Worm (Caenorhabditis elegans) whole organism, late embryonic: ENCODE results near the gene Y66A7A.9.

Experiments used
- C08G9.2 ChIP-seq: sonication (generic microtip); optimal IDR thresholded peaks from 2 replicates; lab custom pipeline; 2016; ENCODE audit warnings: mild to moderate bottlenecking, missing genetic modification characterization, moderate library complexity, missing compliant biosample characterization
- F13H6.1 ChIP-seq: sonication (generic microtip); optimal IDR thresholded peaks from 2 replicates; lab custom pipeline; 2016; ENCODE audit warnings: missing genetic modification characterization, missing compliant biosample characterization
- T23F11.4 ChIP-seq: fragments of 200-800 bp; sonication (Bioruptor generic); optimal IDR thresholded peaks from 2 replicates; lab custom pipeline; 2018; ENCODE audit warnings: mild to moderate bottlenecking, missing genetic modification characterization, missing compliant biosample characterization
- ceh-2 ChIP-seq: sonication (generic microtip); optimal IDR thresholded peaks from 2 replicates; lab custom pipeline; 2016; ENCODE audit warnings: missing genotype, missing genetic modification characterization, missing compliant biosample characterization
- ceh-31 ChIP-seq: sonication (generic microtip); optimal IDR thresholded peaks from 2 replicates; lab custom pipeline; 2016; ENCODE audit warnings: missing genetic modification characterization, missing compliant biosample characterization
- ceh-48 ChIP-seq: sonication (generic microtip); optimal IDR thresholded peaks from 2 replicates; lab custom pipeline; 2016; ENCODE audit warnings: missing genetic modification characterization, inconsistent platforms, missing compliant biosample characterization
- ceh-6 ChIP-seq: fragments of 200-800 bp; sonication (Bioruptor generic); optimal IDR thresholded peaks from 2 replicates; lab custom pipeline; 2018; ENCODE audit warnings: mild to moderate bottlenecking, missing genetic modification characterization, missing compliant biosample characterization
- che-1 ChIP-seq: sonication (generic microtip); optimal IDR thresholded peaks from 2 replicates; lab custom pipeline; 2016; ENCODE audit warnings: mild to moderate bottlenecking, missing genetic modification characterization, missing compliant biosample characterization
- dmd-4 ChIP-seq: sonication (generic microtip); optimal IDR thresholded peaks from 2 replicates; lab custom pipeline; 2016; ENCODE audit warnings: borderline replicate concordance, missing genetic modification characterization, missing compliant biosample characterization
- elt-2 ChIP-seq: sonication (generic microtip); optimal IDR thresholded peaks from 2 replicates; lab custom pipeline; 2016; ENCODE audit warnings: missing genetic modification reagents, missing genetic modification characterization, missing compliant biosample characterization
- elt-4 ChIP-seq: sonication (generic microtip); optimal IDR thresholded peaks from 2 replicates; lab custom pipeline; 2016; ENCODE audit warnings: missing genetic modification characterization, missing compliant biosample characterization
- ets-4 ChIP-seq: sonication (generic microtip); optimal IDR thresholded peaks from 2 replicates; lab custom pipeline; 2016; ENCODE audit warnings: missing genetic modification characterization, missing compliant biosample characterization
- fax-1 ChIP-seq: sonication (generic microtip); optimal IDR thresholded peaks from 2 replicates; lab custom pipeline; 2016; ENCODE audit warnings: missing genotype, missing genetic modification characterization, missing compliant biosample characterization
- hlh-13 ChIP-seq: fragments of 200-800 bp; sonication (Bioruptor generic); optimal IDR thresholded peaks from 2 replicates; lab custom pipeline; 2018; ENCODE audit warnings: mild to moderate bottlenecking, missing genetic modification characterization, missing compliant biosample characterization
- lin-11 ChIP-seq: fragments of 200-800 bp; sonication (Bioruptor generic); optimal IDR thresholded peaks from 2 replicates; lab custom pipeline; 2018; ENCODE audit warnings: mild to moderate bottlenecking, missing genetic modification characterization, missing compliant biosample characterization
- madf-2 ChIP-seq: sonication (generic microtip); optimal IDR thresholded peaks from 2 replicates; lab custom pipeline; 2017; ENCODE audit warnings: missing genetic modification characterization, missing compliant biosample characterization
- nfya-1 ChIP-seq: sonication (generic microtip); optimal IDR thresholded peaks from 2 replicates; lab custom pipeline; 2017; ENCODE audit warnings: missing genetic modification characterization, mild to moderate bottlenecking, missing compliant biosample characterization, antibody characterized with exemption, moderate library complexity
- nhr-11 ChIP-seq: fragments of 150-350 bp; optimal IDR thresholded peaks from 2 replicates; lab custom pipeline; 2014; ENCODE audit warnings: missing biosample characterization, missing genetic modification characterization
- nhr-232 ChIP-seq: sonication (generic microtip); optimal IDR thresholded peaks from 2 replicates; lab custom pipeline; 2016; ENCODE audit warnings: missing genetic modification characterization, missing compliant biosample characterization
- npax-4 ChIP-seq: sonication (generic microtip); optimal IDR thresholded peaks from 2 replicates; lab custom pipeline; 2016; ENCODE audit warnings: missing genetic modification characterization, missing compliant biosample characterization
- pag-3 ChIP-seq: sonication (generic microtip); optimal IDR thresholded peaks from 2 replicates; lab custom pipeline; 2016; ENCODE audit warnings: missing compliant biosample characterization, missing genetic modification characterization, borderline replicate concordance
- pax-1 ChIP-seq: fragments of 150-350 bp; optimal IDR thresholded peaks from 2 replicates; lab custom pipeline; 2014; ENCODE audit warnings: missing biosample characterization, missing genetic modification characterization
- pha-2 ChIP-seq: sonication (generic microtip); optimal IDR thresholded peaks from 2 replicates; lab custom pipeline; 2017; ENCODE audit warnings: mild to moderate bottlenecking, missing genetic modification characterization, missing compliant biosample characterization
- ref-2 ChIP-seq: sonication (generic microtip); optimal IDR thresholded peaks from 2 replicates; lab custom pipeline; 2016; ENCODE audit warnings: missing genetic modification characterization, missing compliant biosample characterization
- syd-9 ChIP-seq: sonication (generic microtip); optimal IDR thresholded peaks from 2 replicates; lab custom pipeline; 2016; ENCODE audit warnings: mild to moderate bottlenecking, missing genetic modification characterization, moderate library complexity, missing compliant biosample characterization
- tbx-2 ChIP-seq: sonication (generic microtip); optimal IDR thresholded peaks from 2 replicates; lab custom pipeline; 2016; ENCODE audit warnings: missing genetic modification characterization, missing compliant biosample characterization
- tbx-7 ChIP-seq: sonication (generic microtip); optimal IDR thresholded peaks from 2 replicates; lab custom pipeline; 2016; ENCODE audit warnings: missing genotype, missing genetic modification characterization, missing compliant biosample characterization
- ttx-3 ChIP-seq: sonication (generic microtip); optimal IDR thresholded peaks from 2 replicates; lab custom pipeline; 2016; ENCODE audit warnings: missing genetic modification reagents, missing genetic modification characterization, missing compliant biosample characterization
- unc-3 ChIP-seq, 2 experiments: fragments of 200-800 bp in 1 of 2; sonication (Bioruptor generic) in 1 of 2; sonication (generic microtip) in 1 of 2; conservative IDR thresholded peaks in 1 of 2; optimal IDR thresholded peaks in 1 of 2; 2 replicates each; pipeline versions ENCODE4 v1.3.6 to Lab custom; 2016 to 2022; ENCODE audit warnings: missing compliant biosample characterization in 2 of 2, missing genetic modification characterization in 2 of 2, missing genetic modification reagents in 1 of 2
- ztf-16 ChIP-seq: sonication (generic microtip); optimal IDR thresholded peaks from 2 replicates; lab custom pipeline; 2017; ENCODE audit warnings: missing genetic modification characterization, missing compliant biosample characterization

The Y66A7A.9 gene

ce11 chrIII:11624838-11625292 lies 12.6 kb upstream of the Y66A7A.9 start, which contains the start of gene gly-8:
TSS of gene gly-8 (plus strand) at chrIII:11625242.
- TF ChIP-seq nhr-11 (tag; lab: Kevin White, UChicago), result no peak
- TF ChIP-seq tbx-7 (tag; lab: Kevin White, UChicago), result no peak
- no peak for TF ChIP-seq pag-3
- no peak for TF ChIP-seq ceh-6 (GFP tag; lab: Kevin White, UChicago)
- TF ChIP-seq, all 69 proteins: peak for 0

- TF ChIP-seq tbx-2, result no peak
- TF ChIP-seq pha-2, result no peak
- TF ChIP-seq pag-3, result no peak
- TF ChIP-seq ttx-3 (tag; lab: Kevin White, UChicago), result no peak
- TF ChIP-seq ref-2 (tag; lab: Kevin White, UChicago), result no peak
- no peak for TF ChIP-seq T23F11.4
- no peak for TF ChIP-seq tbx-7 (tag; lab: Kevin White, UChicago)
- no peak for TF ChIP-seq che-1 (tag; lab: Kevin White, UChicago)
- no peak for TF ChIP-seq ceh-31 (tag; lab: Kevin White, UChicago)
- no peak for TF ChIP-seq dmd-4 (tag; lab: Kevin White, UChicago)
- TF ChIP-seq nhr-232 (tag; lab: Kevin White, UChicago), result no peak
- TF ChIP-seq ceh-2 (tag; lab: Kevin White, UChicago), result no peak
- no peak for TF ChIP-seq ceh-6 (GFP tag; lab: Kevin White, UChicago)
- TF ChIP-seq nfya-1 (tag; lab: Kevin White, UChicago), result no peak
- TF ChIP-seq ets-4 (tag; lab: Kevin White, UChicago), result no peak
Measured at ce11 chrIII:11616446-11616845, 4.2 kb upstream of the Y66A7A.9 start, which contains the start of gene ceh-91. TSS of gene ceh-91 (plus strand) at chrIII:11616746.

DNA sequence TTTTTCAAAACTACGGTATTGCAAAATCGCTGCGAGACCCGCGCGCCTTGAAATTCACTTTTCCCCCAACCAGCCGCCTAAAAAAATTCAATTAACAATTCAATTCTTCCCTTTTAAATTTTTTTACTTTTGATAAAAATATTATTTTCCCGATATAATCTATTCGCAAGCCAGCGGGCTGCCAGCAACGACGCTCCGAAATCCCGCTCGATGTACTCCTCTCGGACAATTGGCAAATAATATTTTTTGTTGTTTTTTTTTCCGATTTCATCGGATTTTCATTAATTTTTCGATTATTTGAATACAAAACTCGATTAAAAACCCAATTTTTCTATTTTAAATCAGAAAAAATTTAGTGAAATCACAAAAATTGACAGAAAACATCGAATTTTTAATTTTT lies 3.5 kb upstream of the Y66A7A.9 start:
- TF ChIP-seq unc-3 (GFP tag; conservative IDR thresholded peaks at IDR 0.05; lab: Robert Waterston, UW) (no peak), unc-3 (tag; optimal IDR thresholded peaks at IDR 0.05; lab: Kevin White, UChicago) (no peak), npax-4 (no peak), ztf-16 (tag; lab: Kevin White, UChicago) (no peak), elt-2 (no peak), pag-3 (no peak), ceh-6 (GFP tag; lab: Kevin White, UChicago) (no peak), pax-1 (tag; lab: Kevin White, UChicago) (no peak)

- TF ChIP-seq fax-1 (tag; lab: Kevin White, UChicago), result no peak
- peak; percentile 97 for TF ChIP-seq ceh-48 (tag; lab: Kevin White, UChicago)
Measured at ce11 chrIII:11614874-11615273, 2.6 kb upstream of the Y66A7A.9 start.

DNA sequence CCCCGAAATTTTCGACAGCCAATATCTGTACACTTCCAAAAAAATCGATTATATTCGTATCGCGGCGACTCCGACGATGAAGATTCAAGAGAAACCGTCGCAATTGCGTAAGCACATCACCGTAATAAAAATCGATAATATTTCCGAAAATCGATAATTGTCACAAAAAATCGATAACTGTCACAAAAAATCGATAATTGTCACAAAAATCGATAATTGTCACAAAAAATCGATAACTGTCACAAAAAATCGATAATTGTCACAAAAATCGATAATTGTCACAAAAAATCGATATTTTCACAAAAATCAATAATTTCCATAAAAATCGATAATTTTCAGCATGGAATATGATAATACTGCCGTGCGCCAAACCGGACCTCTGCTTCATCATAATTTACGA lies 2.1 kb upstream of the Y66A7A.9 start:
- TF ChIP-seq ceh-48 (tag; lab: Kevin White, UChicago), result peak; percentile 73

DNA sequence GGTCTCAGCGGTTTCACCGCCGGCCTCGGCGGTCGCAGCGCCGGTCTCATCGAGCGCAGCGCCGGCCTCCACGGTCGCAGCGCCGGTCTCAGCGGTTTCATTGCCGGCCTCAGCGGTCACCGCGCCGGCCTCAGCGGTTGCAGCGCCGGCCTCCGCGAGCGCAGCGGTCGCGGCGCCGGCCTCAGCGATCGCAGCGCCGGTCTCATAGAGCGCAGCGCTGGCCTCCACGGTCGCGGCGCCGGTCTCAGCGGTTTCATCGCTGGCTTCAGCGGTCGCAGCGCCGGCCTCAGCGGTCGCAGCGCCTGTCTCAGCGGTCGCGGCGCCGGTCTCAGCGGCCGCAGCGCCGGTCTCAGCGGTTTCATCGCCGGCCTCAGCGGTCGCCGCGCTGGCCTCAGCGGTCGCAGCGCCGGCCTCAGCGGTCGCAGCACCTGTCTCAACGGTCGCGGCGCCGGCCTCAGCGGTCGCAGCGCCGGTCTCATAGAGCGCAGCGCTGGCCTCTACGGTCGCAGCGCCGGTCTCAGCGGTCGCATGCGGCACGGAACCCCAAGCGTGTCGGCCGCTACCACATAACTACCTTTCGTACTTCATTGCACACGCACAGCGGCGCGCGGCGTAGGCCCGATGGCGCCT lies 538 bp downstream of the Y66A7A.9 start:
- no peak for TF ChIP-seq hlh-13 (GFP tag; lab: Kevin White, UChicago)
- no peak for TF ChIP-seq syd-9 (tag; lab: Kevin White, UChicago)
- TF ChIP-seq elt-4, result peak; percentile 73
- TF ChIP-seq, all 69 proteins: peak for 1

ce11 chrIII:11609568-11609967 lies 2.7 kb downstream of the Y66A7A.9 start, which contains the start of gene Y66D12A.30:
TSS of gene Y66D12A.30 (plus strand) at chrIII:11609868.
- TF ChIP-seq C08G9.2 (tag; lab: Kevin White, UChicago), result no peak
- no peak for TF ChIP-seq elt-4
- no peak for TF ChIP-seq npax-4
- no peak for TF ChIP-seq madf-2 (tag; lab: Kevin White, UChicago)
- no peak for TF ChIP-seq dmd-4 (tag; lab: Kevin White, UChicago)
- TF ChIP-seq ztf-16 (tag; lab: Kevin White, UChicago), result no peak
- TF ChIP-seq tbx-7 (tag; lab: Kevin White, UChicago), result no peak
- TF ChIP-seq F13H6.1 (tag; lab: Kevin White, UChicago), result no peak
- TF ChIP-seq lin-11 (tag; lab: Kevin White, UChicago), result no peak
- no peak for TF ChIP-seq pha-2
